Fruit fly (Drosophila melanogaster) whole organism, embryonic: ENCODE results near the gene CAH4.
A peak's percentile ranks its signal among the peaks of the same experiment; 100 is the strongest.

ENCODE experiments used
- Adf1 ChIP-seq: fragments of 200-800 bp; sonication (Bioruptor generic); IDR thresholded peaks from 2 replicates; pipeline ENCODE4 v1.3.6; 2022; ENCODE audit warnings: missing biosample characterization, missing genetic modification characterization
- Atf-2 ChIP-seq: fragments of 200-800 bp; sonication (Bioruptor generic); optimal IDR thresholded peaks from 2 replicates; lab custom pipeline; 2016; ENCODE audit warnings: missing biosample characterization, missing genetic modification characterization
- Bdp1 ChIP-seq: fragments of 200-800 bp; sonication (Bioruptor generic); optimal IDR thresholded peaks from 3 replicates; lab custom pipeline; 2016; ENCODE audit warnings: missing biosample characterization, missing genetic modification characterization
- CG11093 ChIP-seq: fragments of 200-800 bp; sonication (Bioruptor generic); IDR thresholded peaks from 3 replicates; pipeline ENCODE4 v1.3.6; 2022; ENCODE audit warnings: missing biosample characterization, missing genetic modification characterization
- CG11504 ChIP-seq: fragments of 200-800 bp; sonication (Bioruptor generic); optimal IDR thresholded peaks from 3 replicates; lab custom pipeline; 2019; ENCODE audit warnings: missing biosample characterization, mild to moderate bottlenecking, missing genetic modification characterization, moderate library complexity
- CG11560 ChIP-seq: fragments of 200-800 bp; sonication (Bioruptor generic); IDR thresholded peaks from 3 replicates; pipeline ENCODE4 v1.3.6; 2022; ENCODE audit warnings: missing biosample characterization, missing genetic modification characterization
- CG12744 ChIP-seq: fragments of 200-800 bp; sonication (Bioruptor generic); optimal IDR thresholded peaks from 2 replicates; lab custom pipeline; 2016; ENCODE audit warnings: missing biosample characterization, missing genetic modification characterization
- CG14050 ChIP-seq: fragments of 200-800 bp; sonication (Bioruptor generic); IDR thresholded peaks from 3 replicates; pipeline ENCODE4 v1.3.6; 2022; ENCODE audit warnings: missing biosample characterization, missing genetic modification characterization
- CG14441 ChIP-seq: fragments of 200-800 bp; sonication (Bioruptor generic); IDR thresholded peaks from 2 replicates; pipeline ENCODE4 v1.3.6; 2022; ENCODE audit warnings: missing biosample characterization, missing genetic modification characterization
- CG18262 ChIP-seq: fragments of 200-800 bp; optimal IDR thresholded peaks from 3 replicates; lab custom pipeline; 2019; ENCODE audit warnings: missing biosample characterization, mild to moderate bottlenecking, missing genetic modification characterization, moderate library complexity
- CG4404 ChIP-seq: fragments of 200-800 bp; sonication (Bioruptor generic); IDR thresholded peaks from 2 replicates; pipeline ENCODE4 v1.3.6; 2022; ENCODE audit warnings: missing biosample characterization, missing genetic modification characterization
- CG5245 ChIP-seq: fragments of 200-800 bp; sonication (Bioruptor generic); optimal IDR thresholded peaks from 3 replicates; lab custom pipeline; 2016; ENCODE audit warnings: missing biosample characterization, missing genetic modification characterization
- CG7839 ChIP-seq: fragments of 200-800 bp; sonication (Bioruptor generic); optimal IDR thresholded peaks from 3 replicates; lab custom pipeline; 2018; ENCODE audit warnings: missing biosample characterization, mild to moderate bottlenecking, missing genetic modification characterization, moderate library complexity
- CG8388 ChIP-seq: fragments of 200-800 bp; sonication (Bioruptor generic); optimal IDR thresholded peaks from 2 replicates; lab custom pipeline; 2019; ENCODE audit warnings: missing biosample characterization, mild to moderate bottlenecking, missing genetic modification characterization, moderate library complexity
- CHES-1-like ChIP-seq: fragments of 200-800 bp; sonication (Bioruptor generic); optimal IDR thresholded peaks from 2 replicates; lab custom pipeline; 2016; ENCODE audit warnings: missing biosample characterization, missing genetic modification characterization
- CoRest ChIP-seq: fragments of 200-800 bp; sonication (Bioruptor generic); optimal IDR thresholded peaks from 3 replicates; lab custom pipeline; 2018; ENCODE audit warnings: missing biosample characterization, mild to moderate bottlenecking, missing genetic modification characterization, moderate library complexity
- E2f1 ChIP-seq: fragments of 200-800 bp; sonication (Bioruptor generic); IDR thresholded peaks from 2 replicates; pipeline ENCODE4 v1.3.6; 2022; ENCODE audit warnings: missing biosample characterization, missing genetic modification characterization
- Fer3 ChIP-seq: fragments of 200-800 bp; sonication (Bioruptor generic); optimal IDR thresholded peaks from 2 replicates; lab custom pipeline; 2018; ENCODE audit warnings: missing biosample characterization, mild to moderate bottlenecking, missing genetic modification characterization, moderate library complexity
- GATAe ChIP-seq: fragments of 200-800 bp; sonication (Bioruptor generic); conservative IDR thresholded peaks from 2 replicates; pipeline ENCODE4 v1.3.6; 2022; ENCODE audit warnings: missing biosample characterization, missing genetic modification characterization
- Gug ChIP-seq: fragments of 200-800 bp; sonication (Bioruptor generic); IDR thresholded peaks from 4 replicates; pipeline ENCODE4 v1.3.6; 2022; ENCODE audit warnings: missing biosample characterization, missing genetic modification characterization
- Hr51 ChIP-seq, 2 experiments: fragments of 200-800 bp; sonication (Bioruptor generic); optimal IDR thresholded peaks; 2 replicates in 1 of 2; 3 replicates in 1 of 2; lab custom pipeline; 2016 to 2018; ENCODE audit warnings: missing biosample characterization in 2 of 2, missing genetic modification characterization in 2 of 2, mild to moderate bottlenecking in 1 of 2, moderate library complexity in 1 of 2
- Mrtf ChIP-seq: fragments of 200-800 bp; sonication (Bioruptor generic); IDR thresholded peaks from 3 replicates; pipeline ENCODE4 v1.3.6; 2022; ENCODE audit warnings: missing biosample characterization, missing genetic modification characterization
- Myb ChIP-seq: fragments of 200-800 bp; sonication (Bioruptor generic); optimal IDR thresholded peaks from 2 replicates; lab custom pipeline; 2016; ENCODE audit warnings: missing biosample characterization, missing genetic modification characterization
- NC2β ChIP-seq: fragments of 200-800 bp; sonication (Bioruptor generic); optimal IDR thresholded peaks from 2 replicates; lab custom pipeline; 2016; ENCODE audit warnings: missing biosample characterization, missing genetic modification characterization
- Nf-YB ChIP-seq: fragments of 200-800 bp; sonication (Bioruptor generic); optimal IDR thresholded peaks from 3 replicates; lab custom pipeline; 2019; ENCODE audit warnings: missing biosample characterization, mild to moderate bottlenecking, missing genetic modification characterization, moderate library complexity
- Optix ChIP-seq: fragments of 200-800 bp; sonication (Bioruptor generic); IDR thresholded peaks from 3 replicates; pipeline ENCODE4 v1.3.6; 2022; ENCODE audit warnings: missing biosample characterization, missing genetic modification characterization
- Side ChIP-seq: fragments of 200-800 bp; sonication (Bioruptor generic); optimal IDR thresholded peaks from 2 replicates; lab custom pipeline; 2016; ENCODE audit warnings: missing biosample characterization, missing genetic modification characterization
- Sin3A ChIP-seq: fragments of >200 bp; optimal IDR thresholded peaks from 2 replicates; lab custom pipeline; 2018
- Taf1 ChIP-seq: fragments of 200-800 bp; sonication (Bioruptor generic); IDR thresholded peaks from 2 replicates; pipeline ENCODE4 v1.3.6; 2022; ENCODE audit warnings: missing biosample characterization, missing genetic modification characterization
- Usf ChIP-seq: fragments of 200-800 bp; sonication (Bioruptor generic); optimal IDR thresholded peaks from 2 replicates; lab custom pipeline; 2017; ENCODE audit warnings: missing genotype, missing biosample characterization, missing genetic modification characterization
- YL-1 ChIP-seq: fragments of 200-800 bp; sonication (Bioruptor generic); optimal IDR thresholded peaks from 3 replicates; lab custom pipeline; 2017; ENCODE audit warnings: missing biosample characterization, mild to moderate bottlenecking, missing genetic modification characterization
- az2 ChIP-seq: fragments of 200-800 bp; sonication (Bioruptor generic); optimal IDR thresholded peaks from 3 replicates; lab custom pipeline; 2016; ENCODE audit warnings: missing biosample characterization, missing genetic modification characterization
- bbx ChIP-seq: fragments of 200-800 bp; sonication (Bioruptor generic); IDR thresholded peaks from 2 replicates; pipeline ENCODE4 v1.3.6; 2022; ENCODE audit warnings: missing biosample characterization, missing genetic modification characterization; ENCODE audit not compliant: partially characterized antibody
- da ChIP-seq: fragments of 200-800 bp; sonication (Bioruptor generic); optimal IDR thresholded peaks from 2 replicates; lab custom pipeline; 2016; ENCODE audit warnings: missing biosample characterization, missing genetic modification characterization
- dpn ChIP-seq, 2 experiments: fragments of 200-800 bp; sonication (Bioruptor generic); optimal IDR thresholded peaks; 3 replicates each; lab custom pipeline; 2016; ENCODE audit warnings: missing biosample characterization in 2 of 2, missing genetic modification characterization in 2 of 2
- ems ChIP-seq: fragments of 200-800 bp; sonication (Bioruptor generic); optimal IDR thresholded peaks from 3 replicates; lab custom pipeline; 2016; ENCODE audit warnings: missing biosample characterization, missing genetic modification characterization
- fd64A ChIP-seq: fragments of 200-800 bp; sonication (Bioruptor generic); optimal IDR thresholded peaks from 3 replicates; lab custom pipeline; 2018; ENCODE audit warnings: missing biosample characterization, mild to moderate bottlenecking, missing genetic modification characterization
- gce ChIP-seq: fragments of 200-800 bp; sonication (Bioruptor generic); IDR thresholded peaks from 3 replicates; pipeline ENCODE4 v1.3.6; 2022; ENCODE audit warnings: missing biosample characterization, missing genetic modification characterization
- gsb-n ChIP-seq: fragments of 200-800 bp; sonication (Bioruptor generic); optimal IDR thresholded peaks from 3 replicates; lab custom pipeline; 2018; ENCODE audit warnings: missing biosample characterization, mild to moderate bottlenecking, missing genetic modification characterization
- lmd ChIP-seq: fragments of 200-800 bp; sonication (Bioruptor generic); IDR thresholded peaks from 2 replicates; pipeline ENCODE4 v1.3.6; 2022; ENCODE audit warnings: missing biosample characterization, missing genetic modification characterization
- mld ChIP-seq: fragments of 200-800 bp; sonication (Bioruptor generic); IDR thresholded peaks from 3 replicates; pipeline ENCODE4 v1.3.6; 2022; ENCODE audit warnings: missing biosample characterization, missing genetic modification characterization; ENCODE audit not compliant: partially characterized antibody
- nmo ChIP-seq: fragments of 200-800 bp; sonication (Bioruptor generic); optimal IDR thresholded peaks from 2 replicates; lab custom pipeline; 2018; ENCODE audit warnings: missing biosample characterization, mild to moderate bottlenecking, missing genetic modification characterization, moderate library complexity
- otp ChIP-seq: fragments of 200-800 bp; sonication (Bioruptor generic); IDR thresholded peaks from 3 replicates; pipeline ENCODE4, ENCODE4 v1.3.6; 2022; ENCODE audit warnings: missing biosample characterization, missing genetic modification characterization
- pnt ChIP-seq: fragments of 200-800 bp; sonication (Bioruptor generic); optimal IDR thresholded peaks from 3 replicates; lab custom pipeline; 2016; ENCODE audit warnings: missing biosample characterization, missing genetic modification characterization
- pzg ChIP-seq: fragments of 200-800 bp; sonication (Bioruptor generic); optimal IDR thresholded peaks from 3 replicates; lab custom pipeline; 2018; ENCODE audit warnings: missing biosample characterization, mild to moderate bottlenecking, missing genetic modification characterization, moderate library complexity
- run ChIP-seq: fragments of 200-800 bp; sonication (Bioruptor generic); optimal IDR thresholded peaks from 3 replicates; lab custom pipeline; 2018; ENCODE audit warnings: missing biosample characterization, mild to moderate bottlenecking, missing genetic modification characterization
- sima ChIP-seq: fragments of 200-800 bp; sonication (Bioruptor generic); optimal IDR thresholded peaks from 2 replicates; lab custom pipeline; 2016; ENCODE audit warnings: missing biosample characterization, missing genetic modification characterization
- sug ChIP-seq: fragments of 200-800 bp; optimal IDR thresholded peaks from 2 replicates; lab custom pipeline; 2019; ENCODE audit warnings: missing biosample characterization, mild to moderate bottlenecking, missing genetic modification characterization, moderate library complexity
- tna ChIP-seq: fragments of 200-800 bp; sonication (Bioruptor generic); IDR thresholded peaks from 2 replicates; pipeline ENCODE4 v1.3.6; 2022; ENCODE audit warnings: missing biosample characterization, missing genetic modification characterization; ENCODE audit not compliant: partially characterized antibody

The CAH4 gene

DNA sequence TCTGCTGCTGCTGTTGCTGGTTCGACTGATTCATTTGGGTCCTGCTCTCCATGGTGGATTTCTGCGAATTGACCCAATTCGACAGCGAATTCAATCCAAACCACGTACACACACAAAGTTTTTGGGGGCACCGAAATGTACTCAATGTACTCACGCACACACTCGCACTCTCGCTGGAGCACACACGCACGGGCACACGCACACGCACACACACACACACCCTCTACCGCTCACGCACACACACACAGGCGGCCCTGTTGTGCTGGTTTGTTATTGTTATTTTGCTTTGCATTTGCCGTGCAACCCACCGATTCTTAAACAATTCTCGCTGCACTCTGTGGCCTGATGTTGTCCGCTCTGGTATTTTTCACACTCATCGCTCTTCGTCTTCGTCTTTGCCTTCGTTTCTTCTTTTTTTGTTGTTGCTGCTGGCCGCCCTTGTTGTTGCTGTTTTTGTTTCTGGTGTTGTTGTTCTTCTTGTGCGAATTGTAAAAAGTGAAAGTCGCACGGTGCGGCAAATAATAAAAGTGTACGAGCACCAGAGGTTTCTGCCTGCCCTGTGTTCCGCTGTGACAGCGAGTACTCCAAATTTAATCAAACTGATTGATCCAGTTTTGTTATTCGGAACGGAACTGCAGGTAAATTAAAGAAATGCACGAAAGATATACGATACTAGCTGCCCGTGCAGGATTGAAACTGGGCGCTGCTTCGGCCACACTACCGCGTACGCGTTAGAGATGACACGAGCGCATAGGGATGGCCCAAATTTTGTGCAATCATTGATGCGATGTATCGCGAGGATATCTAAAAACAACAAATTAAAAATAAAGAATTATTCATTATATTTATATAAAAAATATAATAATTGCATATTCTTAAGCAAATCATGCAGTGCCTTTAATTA, 18.8 kb upstream of the CAH4 start, which contains the start of gene CG3744 (continued):
- TF ChIP-seq sug (peak; percentile 93), YL-1 (GFP tag; lab: Kevin White, UChicago) (peak; percentile 50), Myb (GFP tag; lab: Kevin White, UChicago) (peak; percentile 47), Sin3A (lab: Kevin White, UChicago) (peak; percentile 73), NC2β (GFP tag; lab: Kevin White, UChicago) (peak; percentile 35), ems (peak; percentile 85), CG8388 (peak; percentile 87), sima (GFP tag; lab: Kevin White, UChicago) (no peak), Mrtf (GFP tag; lab: Robert Waterston, UW) (peak; percentile 94), CG14050 (GFP tag; lab: Robert Waterston, UW) (peak; percentile 86), GATAe (peak; percentile 77), Optix (peak; percentile 87), CoRest (peak; percentile 93), Hr51 (GFP tag; optimal IDR thresholded peaks at IDR 0.05; lab: Kevin White, UChicago) (peak; percentile 79 to 87), E2f1 (GFP tag; lab: Robert Waterston, UW) (peak; percentile 88), az2 (peak; percentile 90), Nf-YB (peak; percentile 74), da (GFP tag; lab: Kevin White, UChicago) (no peak), CG11504 (peak; percentile 88), gsb-n (tag; lab: Kevin White, UChicago) (peak; percentile 78), fd64A (GFP tag; lab: Kevin White, UChicago) (no peak), run (tag; lab: Kevin White, UChicago) (peak; percentile 63), tna (GFP tag; lab: Robert Waterston, UW) (peak; percentile 88), pzg (GFP tag; lab: Kevin White, UChicago) (peak; percentile 57), Side (GFP tag; lab: Kevin White, UChicago) (peak; percentile 39), nmo (GFP tag; lab: Kevin White, UChicago) (peak; percentile 90), otp (peak; percentile 93), CG11093 (peak; percentile 83), CG14441 (GFP tag; lab: Robert Waterston, UW) (peak; percentile 94), CG4404 (GFP tag; lab: Robert Waterston, UW) (peak; percentile 89), bbx (GFP tag; lab: Robert Waterston, UW) (peak; percentile 95), CG7839 (tag; lab: Kevin White, UChicago) (peak; percentile 92), Fer3 (tag; lab: Kevin White, UChicago) (peak; percentile 92), pnt (GFP tag; lab: Kevin White, UChicago) (peak; percentile 82), Taf1 (GFP tag; lab: Robert Waterston, UW) (peak; percentile 87), gce (GFP tag; lab: Robert Waterston, UW) (peak; percentile 87), CG5245 (GFP tag; lab: Kevin White, UChicago) (peak; percentile 82), Atf-2 (GFP tag; lab: Kevin White, UChicago) (peak; percentile 42), CG11560 (tag; lab: Robert Waterston, UW) (peak; percentile 72), Gug (peak; percentile 98), CG12744 (GFP tag; lab: Kevin White, UChicago) (peak; percentile 60), mld (GFP tag; lab: Robert Waterston, UW) (peak; percentile 84), CHES-1-like (GFP tag; lab: Kevin White, UChicago) (peak; percentile 53), Usf (GFP tag; lab: Kevin White, UChicago) (peak; percentile 85), Bdp1 (peak; percentile 29), Adf1 (GFP tag; lab: Robert Waterston, UW) (peak; percentile 79), lmd (GFP tag; lab: Robert Waterston, UW) (peak; percentile 93), dpn (GFP tag; optimal IDR thresholded peaks at IDR 0.05; lab: Kevin White, UChicago) (peak; percentile 79 to 94), CG18262 (tag; lab: Kevin White, UChicago) (peak; percentile 89)
